Fruit fly (Drosophila melanogaster) whole organism: Measurements from ENCODE around the gene RpL37A.

Experiments
- Dll ChIP-seq: fragments of >200 bp; optimal IDR thresholded peaks from 2 replicates; lab custom pipeline; 2017
- pan ChIP-seq: fragments of >200 bp; optimal IDR thresholded peaks from 2 replicates; lab custom pipeline; 2017
- psq ChIP-seq: fragments of >200 bp; optimal IDR thresholded peaks from 2 replicates; lab custom pipeline; 2017
- usp ChIP-seq: fragments of >200 bp; optimal IDR thresholded peaks from 2 replicates; lab custom pipeline; 2017; ENCODE audit warnings: missing biosample characterization, missing genetic modification characterization, mixed read lengths

dm6 chr2L:5109059-5109458 is 38.3 kb downstream of the RpL37A start:
- TF ChIP-seq pan (lab: Kevin White, UChicago) (no peak), usp (GFP tag; lab: Kevin White, UChicago) (no peak), Dll (no peak), psq (lab: Kevin White, UChicago) (no peak)
